Fruit fly (Drosophila melanogaster) whole organism, wandering third instar larva: ENCODE results near the gene PH4alphaMP.

Experiments
- CG32264 ChIP-seq: fragments of 200-800 bp; sonication (Bioruptor generic); optimal IDR thresholded peaks from 2 replicates; lab custom pipeline; 2016; ENCODE audit warnings: missing biosample characterization, missing genetic modification characterization
- CG9705 ChIP-seq: fragments of 200-800 bp; sonication (Bioruptor generic); optimal IDR thresholded peaks from 2 replicates; lab custom pipeline; 2018; ENCODE audit warnings: missing biosample characterization, mild to moderate bottlenecking, missing genetic modification characterization
- GATAd ChIP-seq: sonication (Bioruptor generic); optimal IDR thresholded peaks from 2 replicates; lab custom pipeline; 2016; ENCODE audit warnings: missing biosample characterization, missing genetic modification characterization
- Hnf4 ChIP-seq: fragments of 200-800 bp; sonication (Bioruptor generic); optimal IDR thresholded peaks from 2 replicates; lab custom pipeline; 2016; ENCODE audit warnings: missing biosample characterization, mild to moderate bottlenecking, missing genetic modification characterization
- Myc ChIP-seq: fragments of >200 bp; optimal IDR thresholded peaks from 2 replicates; lab custom pipeline; 2017
- N ChIP-seq: fragments of >200 bp; optimal IDR thresholded peaks from 2 replicates; lab custom pipeline; 2018; ENCODE audit warnings: missing biosample characterization, missing external identifiers, missing genetic modification characterization
- Rel ChIP-seq, 2 experiments: fragments of 200-800 bp; sonication (Bioruptor generic) in 1 of 2; optimal IDR thresholded peaks; 2 replicates in 1 of 2; 3 replicates in 1 of 2; lab custom pipeline; 2016 to 2019; ENCODE audit warnings: mild to moderate bottlenecking in 2 of 2, missing biosample characterization in 2 of 2, missing genetic modification characterization in 2 of 2, moderate library complexity in 1 of 2
- br ChIP-seq: fragments of 200-800 bp; sonication (Bioruptor generic); optimal IDR thresholded peaks from 2 replicates; lab custom pipeline; 2016; ENCODE audit warnings: missing biosample characterization, missing genetic modification characterization
- brk ChIP-seq: fragments of 200-800 bp; sonication (Bioruptor generic); optimal IDR thresholded peaks from 2 replicates; lab custom pipeline; 2016; ENCODE audit warnings: missing biosample characterization, mild to moderate bottlenecking, missing genetic modification characterization
- dl ChIP-seq, 2 experiments: fragments of 175-275, 200-275 bp in 1 of 2; fragments of 200-275 bp in 1 of 2; sonication (Bioruptor generic); optimal IDR thresholded peaks; lab custom pipeline; 2018; ENCODE audit warnings: mild to moderate bottlenecking in 2 of 2, missing biosample characterization in 2 of 2, missing genetic modification characterization in 2 of 2, moderate library complexity in 2 of 2; ENCODE audit not compliant: partially characterized antibody in 2 of 2, insufficient read depth in 1 of 2
- lola ChIP-seq: fragments of >200 bp; optimal IDR thresholded peaks from 2 replicates; lab custom pipeline; 2017; ENCODE audit warnings: missing biosample characterization, missing genetic modification characterization
- psq ChIP-seq: fragments of 200-800 bp; sonication (Bioruptor generic); optimal IDR thresholded peaks from 3 replicates; lab custom pipeline; 2017; ENCODE audit warnings: missing biosample characterization, mild to moderate bottlenecking, missing genetic modification characterization, moderate library complexity
- sage ChIP-seq: fragments of 200-800 bp; sonication (Bioruptor generic); optimal IDR thresholded peaks from 2 replicates; lab custom pipeline; 2016; ENCODE audit warnings: missing biosample characterization, mild to moderate bottlenecking, missing genetic modification characterization
- woc ChIP-seq: sonication (Bioruptor generic); optimal IDR thresholded peaks from 2 replicates; lab custom pipeline; 2016; ENCODE audit warnings: missing biosample characterization, mild to moderate bottlenecking, missing genetic modification characterization

dm6 chr3R:30528692-30529305 is 32.8 kb upstream of the PH4alphaMP start:
- TF ChIP-seq Myc (lab: Kevin White, UChicago) = peak; percentile 23
- TF ChIP-seq psq (GFP tag; lab: Kevin White, UChicago) = no peak
- no peak for TF ChIP-seq CG9705 (GFP tag; lab: Kevin White, UChicago)
- TF ChIP-seq N (GFP tag; lab: Kevin White, UChicago) = peak; percentile 67
- no peak for TF ChIP-seq CG32264 (GFP tag; lab: Kevin White, UChicago)
- no peak for TF ChIP-seq sage (GFP tag; lab: Kevin White, UChicago)
- TF ChIP-seq lola (GFP tag; lab: Kevin White, UChicago) = peak; percentile 85
- TF ChIP-seq GATAd (GFP tag; lab: Kevin White, UChicago) = no peak
- TF ChIP-seq Rel (GFP tag; optimal IDR thresholded peaks at IDR 0.05; lab: Kevin White, UChicago) = no peak
- no peak for TF ChIP-seq Rel (tag; optimal IDR thresholded peaks at IDR 0.05; lab: Kevin White, UChicago)
- no peak for TF ChIP-seq dl (GFP tag; optimal IDR thresholded peaks at IDR 0.05; lab: Kevin White, UChicago; ENCODE audit: insufficient read depth in 1 of 2, partially characterized antibody in 2 of 2)
- TF ChIP-seq woc (GFP tag; lab: Kevin White, UChicago) = no peak
- no peak for TF ChIP-seq brk (GFP tag; lab: Kevin White, UChicago)
- TF ChIP-seq Hnf4 (GFP tag; lab: Kevin White, UChicago) = no peak
- TF ChIP-seq br (GFP tag; lab: Kevin White, UChicago) = no peak
